Worm (Caenorhabditis elegans) whole organism, L4/young adult: ENCODE data around the gene ora-1.
"Not testable (repeated sequence)": the region's sequence is repeated elsewhere in the genome, so short reads cannot be mapped to it uniquely, and the experiment has no call there.

Source experiments
- W03F9.2 ChIP-seq: fragments of 150-350 bp; optimal IDR thresholded peaks from 2 replicates; lab custom pipeline; 2014; ENCODE audit warnings: missing biosample characterization, missing genetic modification characterization
- dao-5 ChIP-seq: sonication (generic microtip); optimal IDR thresholded peaks from 2 replicates; lab custom pipeline; 2016; ENCODE audit warnings: missing genotype, missing genetic modification characterization, moderate library complexity, missing compliant biosample characterization
- him-1 ChIP-seq: sonication (generic microtip); optimal IDR thresholded peaks from 2 replicates; lab custom pipeline; 2016; ENCODE audit warnings: missing genotype, missing genetic modification reagents, missing genetic modification characterization, missing compliant biosample characterization

ora-1 gene

ce11 chrIV:7977452-7977940 lies at the start of gene ora-1:
Gene ora-1 (plus strand): TSS chrIV:7977890.
- TF ChIP-seq W03F9.2 (tag; lab: Kevin White, UChicago) (no peak), him-1 (tag; lab: Kevin White, UChicago) (no peak), dao-5 (tag; lab: Kevin White, UChicago) (no peak)

ce11 chrIV:7931873-7932272 lies 45.8 kb upstream of the ora-1 start:
- no peak for TF ChIP-seq him-1 (tag; lab: Kevin White, UChicago)
- no peak for TF ChIP-seq W03F9.2 (tag; lab: Kevin White, UChicago)
- no peak for TF ChIP-seq dao-5 (tag; lab: Kevin White, UChicago)

DNA sequence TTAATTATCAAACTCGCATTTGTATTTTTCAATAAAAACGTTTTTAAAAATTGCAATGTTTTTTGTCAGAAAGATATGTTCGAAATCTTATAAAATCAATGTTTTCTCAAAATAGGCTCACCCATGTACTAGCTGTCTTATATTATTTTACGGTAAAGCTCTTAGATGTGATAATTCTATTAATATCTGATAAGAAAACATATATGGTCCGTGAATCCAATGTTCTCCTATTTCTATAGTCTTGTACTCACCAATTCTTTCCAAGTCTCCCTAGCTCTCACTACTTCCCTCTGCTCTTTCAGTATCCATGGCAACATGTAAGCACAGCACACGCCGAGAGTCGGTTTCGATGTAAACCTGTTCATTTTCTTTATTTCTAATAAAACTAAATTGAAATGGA lies 44.0 kb upstream of the ora-1 start, which contains the start of gene bbs-2:
Gene bbs-2 (plus strand): TSS at position 301 of the 400 bp plus-strand sequence.
- no peak for TF ChIP-seq him-1 (tag; lab: Kevin White, UChicago)
- TF ChIP-seq dao-5 (tag; lab: Kevin White, UChicago): no peak
- TF ChIP-seq W03F9.2 (tag; lab: Kevin White, UChicago): no peak

ce11 chrIV:7938834-7939233 lies 38.9 kb upstream of the ora-1 start, which contains the start of gene F20D12.7:
Gene F20D12.7 (minus strand): TSS chrIV:7938934.
- TF ChIP-seq him-1 (tag; lab: Kevin White, UChicago) (no peak), dao-5 (tag; lab: Kevin White, UChicago) (no peak), W03F9.2 (tag; lab: Kevin White, UChicago) (no peak)

- TF ChIP-seq dao-5 (tag; lab: Kevin White, UChicago): no peak
- no peak for TF ChIP-seq him-1 (tag; lab: Kevin White, UChicago)
- TF ChIP-seq W03F9.2 (tag; lab: Kevin White, UChicago): no peak
These were observed 36.8 kb upstream of the ora-1 start, which contains the start of gene exc-9 for ce11 chrIV:7940919-7941318. Gene exc-9 (minus strand): TSS chrIV:7941019.

DNA sequence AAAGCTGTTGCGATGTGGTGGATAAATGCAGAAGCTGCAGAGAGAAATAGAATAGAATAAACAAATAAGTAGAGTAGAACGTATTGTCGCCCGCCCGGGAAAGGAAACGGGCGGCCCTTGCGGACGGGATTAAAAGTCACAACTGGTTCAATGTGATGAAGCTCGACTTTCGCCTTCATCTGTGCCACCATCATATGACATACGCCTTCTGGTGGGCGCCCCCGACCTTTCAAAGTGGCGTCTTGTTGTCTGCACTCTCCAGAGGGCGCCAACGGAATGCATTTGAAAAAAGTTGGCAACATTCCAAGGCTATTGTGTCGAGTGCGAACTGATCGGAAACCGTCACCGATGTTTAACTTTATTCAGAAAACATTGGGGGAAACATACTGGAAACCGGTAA lies 34.4 kb upstream of the ora-1 start:
- TF ChIP-seq dao-5 (tag; lab: Kevin White, UChicago) (no peak), W03F9.2 (tag; lab: Kevin White, UChicago) (no peak), him-1 (tag; lab: Kevin White, UChicago) (no peak)

ce11 chrIV:7946457-7946856 lies 31.2 kb upstream of the ora-1 start, which contains the start of gene czw-1:
Gene czw-1 (minus strand): TSS chrIV:7946825.
- TF ChIP-seq him-1 (tag; lab: Kevin White, UChicago) (no peak), W03F9.2 (tag; lab: Kevin White, UChicago) (no peak), dao-5 (tag; lab: Kevin White, UChicago) (no peak)

DNA sequence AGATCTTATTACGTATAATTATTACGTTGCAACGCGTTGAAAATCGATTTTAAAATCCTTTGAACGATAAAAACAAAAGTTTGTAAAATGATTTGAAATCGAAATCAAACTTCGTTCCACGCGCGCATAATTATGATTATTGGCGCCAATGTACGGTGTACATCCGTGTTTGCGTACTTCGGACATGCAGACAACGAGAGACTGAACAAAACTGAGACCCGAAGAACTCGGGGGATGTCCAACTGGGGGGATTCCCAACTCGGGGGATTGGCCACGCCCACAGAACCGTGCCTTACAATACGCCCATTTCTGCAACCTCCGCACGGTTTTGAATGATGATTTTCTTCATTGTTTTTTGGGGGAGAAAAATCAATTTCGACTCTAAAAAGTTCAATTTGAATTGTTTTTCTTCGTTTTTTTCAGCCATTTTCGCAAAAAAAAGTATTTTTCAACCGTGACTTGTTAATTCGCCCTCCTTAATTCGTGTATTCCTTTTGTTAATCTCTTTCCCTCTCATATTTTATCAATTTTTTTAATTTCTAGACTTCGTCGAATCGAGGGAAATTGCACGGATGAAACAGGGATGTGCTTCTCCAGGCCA lies 30.7 kb upstream of the ora-1 start, which contains the start of gene F20D12.12:
Gene F20D12.12 (plus strand): TSS at position 542 of the 601 bp plus-strand sequence.
- peak; percentile 46 for TF ChIP-seq W03F9.2 (tag; lab: Kevin White, UChicago)

ce11 chrIV:7948290-7948689 lies 29.4 kb upstream of the ora-1 start, which contains the start of gene mcm-3AP:
Gene mcm-3AP (plus strand): TSS chrIV:7948672.
- TF ChIP-seq him-1, dao-5, W03F9.2 (tag; lab: Kevin White, UChicago): not testable (repeated sequence)

DNA sequence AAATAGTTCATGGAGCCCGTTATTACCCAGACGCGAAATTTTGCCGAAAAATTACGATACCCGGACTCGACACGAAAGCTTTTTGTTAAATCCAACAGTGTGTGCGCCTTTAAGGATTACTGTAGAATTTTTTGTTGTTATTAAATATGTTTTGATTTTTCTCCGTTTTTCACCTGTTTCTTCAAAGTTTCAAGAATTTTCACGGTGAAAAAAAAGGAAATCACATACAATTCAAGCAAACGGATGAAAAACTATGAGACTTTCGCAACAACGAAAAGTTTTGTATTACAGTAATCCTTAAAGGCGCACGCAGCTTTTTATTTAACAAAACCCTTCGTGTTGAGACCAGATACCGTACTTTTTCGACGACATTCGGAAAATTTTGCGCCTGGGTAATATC lies 23.7 kb upstream of the ora-1 start:
- no peak for TF ChIP-seq W03F9.2 (tag; lab: Kevin White, UChicago)
- TF ChIP-seq dao-5 (tag; lab: Kevin White, UChicago): no peak
- no peak for TF ChIP-seq him-1 (tag; lab: Kevin White, UChicago)

DNA sequence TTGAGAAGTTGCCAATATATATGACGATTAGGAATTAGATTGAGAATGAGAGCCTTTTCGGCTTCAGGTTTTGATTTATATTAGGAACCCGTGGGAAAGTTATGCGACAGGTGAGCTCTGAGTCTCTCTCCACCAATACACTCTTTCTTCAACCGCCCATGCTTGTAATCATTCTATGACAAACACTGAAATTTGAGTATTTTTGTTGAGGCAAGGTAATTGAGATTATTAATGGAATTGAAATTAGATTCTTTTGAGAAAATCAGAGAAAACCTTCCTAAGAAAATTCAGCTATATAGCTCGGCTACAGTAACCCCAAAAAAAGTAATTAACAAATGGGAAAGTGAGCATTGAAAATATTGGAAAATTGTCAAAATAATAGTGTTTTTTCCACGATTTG lies 21.8 kb upstream of the ora-1 start, which contains the start of gene ceh-19:
Gene ceh-19 (minus strand): TSS at position 101 of the 400 bp plus-strand sequence.
- TF ChIP-seq W03F9.2 (tag; lab: Kevin White, UChicago) (no peak), him-1 (tag; lab: Kevin White, UChicago) (no peak), dao-5 (tag; lab: Kevin White, UChicago) (no peak)

- TF ChIP-seq him-1 (tag; lab: Kevin White, UChicago) (no peak), dao-5 (tag; lab: Kevin White, UChicago) (no peak), W03F9.2 (tag; lab: Kevin White, UChicago) (no peak)
These were observed 20.9 kb upstream of the ora-1 start, which contains the start of gene csr-1 for ce11 chrIV:7956643-7957317. Gene csr-1 (plus strand): TSS chrIV:7957267.

ce11 chrIV:7957504-7957903 lies 20.2 kb upstream of the ora-1 start, which contains the start of gene frpr-10:
Gene frpr-10 (plus strand): TSS chrIV:7957804.
- TF ChIP-seq W03F9.2 (tag; lab: Kevin White, UChicago) (no peak), him-1 (tag; lab: Kevin White, UChicago) (no peak), dao-5 (tag; lab: Kevin White, UChicago) (no peak)
